Fruit fly (Drosophila melanogaster) ovary, adult (tissue): ENCODE results near the gene Svil.

ENCODE experiments used
- CG17801 ChIP-seq: fragments of 200-800 bp; optimal IDR thresholded peaks from 2 replicates; lab custom pipeline; 2019; ENCODE audit warnings: missing biosample characterization, mild to moderate bottlenecking, missing genetic modification characterization, moderate library complexity; ENCODE audit not compliant: partially characterized antibody

Gene Svil

dm6 chr3L:2397571-2398187 is 20.2 kb downstream of the Svil start:
- no peak for TF ChIP-seq CG17801 (GFP tag; lab: Kevin White, UChicago)

- no peak for TF ChIP-seq CG17801 (GFP tag; lab: Kevin White, UChicago)
Measured at dm6 chr3L:2398636-2399035, 21.2 kb downstream of the Svil start.

- no peak for TF ChIP-seq CG17801 (GFP tag; lab: Kevin White, UChicago)
Measured at dm6 chr3L:2399788-2400187, 22.3 kb downstream of the Svil start.

dm6 chr3L:2400227-2400840 is 22.9 kb downstream of the Svil start:
- TF ChIP-seq CG17801 (GFP tag; lab: Kevin White, UChicago) = no peak

- TF ChIP-seq CG17801 (GFP tag; lab: Kevin White, UChicago) = no peak
Measured at dm6 chr3L:2402206-2402605, 24.8 kb downstream of the Svil start.

- TF ChIP-seq CG17801 (GFP tag; lab: Kevin White, UChicago) = no peak
Measured at dm6 chr3L:2407271-2407670, 29.8 kb downstream of the Svil start.

dm6 chr3L:2407945-2408344 is 30.5 kb downstream of the Svil start:
- no peak for TF ChIP-seq CG17801 (GFP tag; lab: Kevin White, UChicago)

- TF ChIP-seq CG17801 (GFP tag; lab: Kevin White, UChicago) = no peak
Measured at dm6 chr3L:2409289-2409688, 31.8 kb downstream of the Svil start.

dm6 chr3L:2410869-2411268 is 33.4 kb downstream of the Svil start:
- TF ChIP-seq CG17801 (GFP tag; lab: Kevin White, UChicago) = no peak

- no peak for TF ChIP-seq CG17801 (GFP tag; lab: Kevin White, UChicago)
Measured at dm6 chr3L:2411564-2412080, 34.2 kb downstream of the Svil start.

- no peak for TF ChIP-seq CG17801 (GFP tag; lab: Kevin White, UChicago)
Measured at dm6 chr3L:2414876-2415275, 37.4 kb downstream of the Svil start.

dm6 chr3L:2417399-2418040 is 40.1 kb downstream of the Svil start:
- peak; percentile 95 for TF ChIP-seq CG17801 (GFP tag; lab: Kevin White, UChicago)

dm6 chr3L:2418769-2419168 is 41.3 kb downstream of the Svil start:
- TF ChIP-seq CG17801 (GFP tag; lab: Kevin White, UChicago) = peak; percentile 87

dm6 chr3L:2421138-2421537 is 43.7 kb downstream of the Svil start:
- no peak for TF ChIP-seq CG17801 (GFP tag; lab: Kevin White, UChicago)

dm6 chr3L:2422763-2423162 is 45.3 kb downstream of the Svil start:
- TF ChIP-seq CG17801 (GFP tag; lab: Kevin White, UChicago) = no peak

- peak; percentile 56 for TF ChIP-seq CG17801 (GFP tag; lab: Kevin White, UChicago)
Measured at dm6 chr3L:2423572-2423971, 46.1 kb downstream of the Svil start.
